Fruit fly (Drosophila melanogaster) whole organism, wandering third instar larva: ENCODE results near the gene Papss.

Source experiments
- Abd-B ChIP-seq: fragments of >200 bp; optimal IDR thresholded peaks from 2 replicates; lab custom pipeline; 2017; ENCODE audit warnings: missing biosample characterization, missing genetic modification characterization
- CG32264 ChIP-seq: fragments of 200-800 bp; sonication (Bioruptor generic); optimal IDR thresholded peaks from 2 replicates; lab custom pipeline; 2016; ENCODE audit warnings: missing biosample characterization, missing genetic modification characterization
- CG9705 ChIP-seq: fragments of 200-800 bp; sonication (Bioruptor generic); optimal IDR thresholded peaks from 2 replicates; lab custom pipeline; 2018; ENCODE audit warnings: missing biosample characterization, mild to moderate bottlenecking, missing genetic modification characterization
- CrebA ChIP-seq: fragments of 200-800 bp; sonication (Bioruptor generic); optimal IDR thresholded peaks from 2 replicates; lab custom pipeline; 2016; ENCODE audit warnings: missing biosample characterization, mild to moderate bottlenecking, missing genetic modification characterization, borderline replicate concordance
- Dfd ChIP-seq: fragments of >200 bp; optimal IDR thresholded peaks from 2 replicates; lab custom pipeline; 2017; ENCODE audit warnings: missing biosample characterization, missing genetic modification characterization
- Dif ChIP-seq: fragments of 200-275, 200-300 bp; sonication (Bioruptor generic); optimal IDR thresholded peaks from 2 replicates; lab custom pipeline; 2018; ENCODE audit warnings: missing biosample characterization, missing genetic modification characterization; ENCODE audit not compliant: partially characterized antibody
- GATAd ChIP-seq: sonication (Bioruptor generic); optimal IDR thresholded peaks from 2 replicates; lab custom pipeline; 2016; ENCODE audit warnings: missing biosample characterization, missing genetic modification characterization
- HLH106 ChIP-seq: fragments of 200-800 bp; optimal IDR thresholded peaks from 3 replicates; lab custom pipeline; 2019; ENCODE audit warnings: missing biosample characterization, mild to moderate bottlenecking, missing genetic modification characterization, moderate library complexity
- Hnf4 ChIP-seq: fragments of 200-800 bp; sonication (Bioruptor generic); optimal IDR thresholded peaks from 2 replicates; lab custom pipeline; 2016; ENCODE audit warnings: missing biosample characterization, mild to moderate bottlenecking, missing genetic modification characterization
- Hr78 ChIP-seq: fragments of >200 bp; optimal IDR thresholded peaks from 2 replicates; lab custom pipeline; 2017; ENCODE audit warnings: missing biosample characterization, missing genetic modification characterization
- Hr83 ChIP-seq: fragments of 200-300 bp; sonication (Bioruptor generic); optimal IDR thresholded peaks from 2 replicates; lab custom pipeline; 2016; ENCODE audit warnings: missing biosample characterization, mild to moderate bottlenecking, missing genetic modification characterization, moderate library complexity; ENCODE audit not compliant: poor library complexity, severe bottlenecking
- Jra ChIP-seq: sonication (Bioruptor generic); optimal IDR thresholded peaks from 2 replicates; lab custom pipeline; 2016; ENCODE audit warnings: missing biosample characterization, missing genetic modification characterization
- Mio ChIP-seq: sonication (Bioruptor generic); optimal IDR thresholded peaks from 2 replicates; lab custom pipeline; 2016; ENCODE audit warnings: missing biosample characterization, missing genetic modification characterization
- Myc ChIP-seq: fragments of >200 bp; optimal IDR thresholded peaks from 2 replicates; lab custom pipeline; 2017
- N ChIP-seq: fragments of >200 bp; optimal IDR thresholded peaks from 2 replicates; lab custom pipeline; 2018; ENCODE audit warnings: missing biosample characterization, missing external identifiers, missing genetic modification characterization
- OdsH ChIP-seq: fragments of 200-800 bp; sonication (Bioruptor generic); optimal IDR thresholded peaks from 2 replicates; lab custom pipeline; 2016; ENCODE audit warnings: missing biosample characterization, mild to moderate bottlenecking, missing genetic modification characterization
- Rel ChIP-seq, 2 experiments: fragments of 200-800 bp; sonication (Bioruptor generic) in 1 of 2; optimal IDR thresholded peaks; 2 replicates in 1 of 2; 3 replicates in 1 of 2; lab custom pipeline; 2016 to 2019; ENCODE audit warnings: mild to moderate bottlenecking in 2 of 2, missing biosample characterization in 2 of 2, missing genetic modification characterization in 2 of 2, moderate library complexity in 1 of 2
- Sp1 ChIP-seq: fragments of 200-800 bp; sonication (Bioruptor generic); optimal IDR thresholded peaks from 3 replicates; lab custom pipeline; 2019; ENCODE audit warnings: missing biosample characterization, mild to moderate bottlenecking, missing genetic modification characterization, moderate library complexity
- Vsx2 ChIP-seq: fragments of 200-300, 225-300 bp; sonication (Bioruptor generic); optimal IDR thresholded peaks from 2 replicates; lab custom pipeline; 2018; ENCODE audit warnings: missing biosample characterization, missing genetic modification characterization; ENCODE audit not compliant: partially characterized antibody
- br ChIP-seq: fragments of 200-800 bp; sonication (Bioruptor generic); optimal IDR thresholded peaks from 2 replicates; lab custom pipeline; 2016; ENCODE audit warnings: missing biosample characterization, missing genetic modification characterization
- brk ChIP-seq: fragments of 200-800 bp; sonication (Bioruptor generic); optimal IDR thresholded peaks from 2 replicates; lab custom pipeline; 2016; ENCODE audit warnings: missing biosample characterization, mild to moderate bottlenecking, missing genetic modification characterization
- dl ChIP-seq, 2 experiments: fragments of 175-275, 200-275 bp in 1 of 2; fragments of 200-275 bp in 1 of 2; sonication (Bioruptor generic); optimal IDR thresholded peaks; lab custom pipeline; 2018; ENCODE audit warnings: mild to moderate bottlenecking in 2 of 2, missing biosample characterization in 2 of 2, missing genetic modification characterization in 2 of 2, moderate library complexity in 2 of 2; ENCODE audit not compliant: partially characterized antibody in 2 of 2, insufficient read depth in 1 of 2
- dmrt93B ChIP-seq: fragments of 200-800 bp; sonication (Bioruptor generic); optimal IDR thresholded peaks from 2 replicates; lab custom pipeline; 2018; ENCODE audit warnings: missing biosample characterization, mild to moderate bottlenecking, missing genetic modification characterization
- dsf ChIP-seq: sonication (Bioruptor generic); optimal IDR thresholded peaks from 2 replicates; lab custom pipeline; 2016; ENCODE audit warnings: missing biosample characterization, missing genetic modification characterization, borderline replicate concordance
- ey ChIP-seq: fragments of 200-800 bp; sonication (Bioruptor generic); optimal IDR thresholded peaks from 2 replicates; lab custom pipeline; 2016; ENCODE audit warnings: missing biosample characterization, missing genetic modification characterization
- foxo ChIP-seq, 2 experiments: fragments of 200-800 bp; sonication (Bioruptor generic); optimal IDR thresholded peaks; 2 replicates in 1 of 2; 3 replicates in 1 of 2; lab custom pipeline; 2016 to 2017; ENCODE audit warnings: missing biosample characterization in 2 of 2, missing genetic modification characterization in 2 of 2
- fru ChIP-seq: fragments of 200-800 bp; sonication (Bioruptor generic); optimal IDR thresholded peaks from 3 replicates; lab custom pipeline; 2016; ENCODE audit warnings: missing biosample characterization, mild to moderate bottlenecking, missing genetic modification characterization
- h ChIP-seq: fragments of 200-800 bp; sonication (Bioruptor generic); optimal IDR thresholded peaks from 3 replicates; lab custom pipeline; 2016; ENCODE audit warnings: missing biosample characterization, mild to moderate bottlenecking, missing genetic modification characterization
- jim ChIP-seq: fragments of 175-275, 200-325 bp; sonication (Bioruptor generic); optimal IDR thresholded peaks from 2 replicates; lab custom pipeline; 2016; ENCODE audit warnings: missing biosample characterization, mild to moderate bottlenecking, missing genetic modification characterization
- lola ChIP-seq: fragments of >200 bp; optimal IDR thresholded peaks from 2 replicates; lab custom pipeline; 2017; ENCODE audit warnings: missing biosample characterization, missing genetic modification characterization
- pan ChIP-seq: fragments of >200 bp; optimal IDR thresholded peaks from 2 replicates; lab custom pipeline; 2017
- psq ChIP-seq: fragments of 200-800 bp; sonication (Bioruptor generic); optimal IDR thresholded peaks from 3 replicates; lab custom pipeline; 2017; ENCODE audit warnings: missing biosample characterization, mild to moderate bottlenecking, missing genetic modification characterization, moderate library complexity
- rgr ChIP-seq: fragments of 200-800 bp; sonication (Bioruptor generic); optimal IDR thresholded peaks from 3 replicates; lab custom pipeline; 2016; ENCODE audit warnings: missing biosample characterization, mild to moderate bottlenecking, missing genetic modification characterization
- sage ChIP-seq: fragments of 200-800 bp; sonication (Bioruptor generic); optimal IDR thresholded peaks from 2 replicates; lab custom pipeline; 2016; ENCODE audit warnings: missing biosample characterization, mild to moderate bottlenecking, missing genetic modification characterization
- sv ChIP-seq: fragments of 200-800 bp; sonication (Bioruptor generic); optimal IDR thresholded peaks from 3 replicates; lab custom pipeline; 2016; ENCODE audit warnings: missing biosample characterization, missing genetic modification characterization
- tai ChIP-seq: sonication (Bioruptor generic); optimal IDR thresholded peaks from 2 replicates; lab custom pipeline; 2016; ENCODE audit warnings: missing biosample characterization, missing genetic modification characterization
- usp ChIP-seq: fragments of >200 bp; optimal IDR thresholded peaks from 2 replicates; lab custom pipeline; 2017; ENCODE audit warnings: missing biosample characterization, missing genetic modification characterization
- woc ChIP-seq: sonication (Bioruptor generic); optimal IDR thresholded peaks from 2 replicates; lab custom pipeline; 2016; ENCODE audit warnings: missing biosample characterization, mild to moderate bottlenecking, missing genetic modification characterization

The Papss gene

dm6 chr3L:19873488-19873887, 28.4 kb downstream of the Papss start:
- TF ChIP-seq Rel (GFP tag; optimal IDR thresholded peaks at IDR 0.05; lab: Kevin White, UChicago) (no peak), Rel (tag; optimal IDR thresholded peaks at IDR 0.05; lab: Kevin White, UChicago) (peak; percentile 91), brk (no peak)

dm6 chr3L:19895556-19895995, 50.5 kb downstream of the Papss start:
- TF ChIP-seq Hr78 (GFP tag; lab: Kevin White, UChicago) (no peak), tai (GFP tag; lab: Kevin White, UChicago) (no peak), pan (no peak), CrebA (no peak), CG9705 (GFP tag; lab: Kevin White, UChicago) (no peak), sv (no peak), lola (GFP tag; lab: Kevin White, UChicago) (no peak), Hr83 (GFP tag; lab: Kevin White, UChicago) (peak; percentile 51), Jra (GFP tag; lab: Kevin White, UChicago) (no peak), h (peak; percentile 54), brk (no peak), dsf (GFP tag; lab: Kevin White, UChicago) (no peak), GATAd (GFP tag; lab: Kevin White, UChicago) (no peak), HLH106 (tag; lab: Kevin White, UChicago) (no peak), Hnf4 (GFP tag; lab: Kevin White, UChicago) (no peak), foxo (GFP tag; optimal IDR thresholded peaks at IDR 0.05; lab: Kevin White, UChicago) (no peak), Dfd (no peak), psq (peak; percentile 65), usp (no peak), dl (GFP tag; optimal IDR thresholded peaks at IDR 0.05; lab: Kevin White, UChicago; ENCODE audit: insufficient read depth in 1 of 2, partially characterized antibody in 2 of 2) (peak; percentile 81 to 92), Myc (lab: Kevin White, UChicago) (no peak), Sp1 (GFP tag; lab: Kevin White, UChicago) (no peak), dmrt93B (GFP tag; lab: Kevin White, UChicago) (no peak), woc (no peak), Mio (GFP tag; lab: Kevin White, UChicago) (no peak), Dif (GFP tag; lab: Kevin White, UChicago) (peak; percentile 82), jim (GFP tag; lab: Kevin White, UChicago) (no peak), N (no peak), fru (GFP tag; lab: Kevin White, UChicago) (no peak), Vsx2 (GFP tag; lab: Kevin White, UChicago) (peak; percentile 84), Rel (GFP tag; optimal IDR thresholded peaks at IDR 0.05; lab: Kevin White, UChicago) (no peak), Rel (tag; optimal IDR thresholded peaks at IDR 0.05; lab: Kevin White, UChicago) (peak; percentile 81), sage (peak; percentile 15), OdsH (GFP tag; lab: Kevin White, UChicago) (peak; percentile 13), ey (GFP tag; lab: Kevin White, UChicago) (no peak), CG32264 (GFP tag; lab: Kevin White, UChicago) (no peak), rgr (GFP tag; lab: Kevin White, UChicago) (peak; percentile 25), Abd-B (GFP tag; lab: Kevin White, UChicago) (no peak), br (GFP tag; lab: Kevin White, UChicago) (no peak)
- TF ChIP-seq, all 38 proteins: peak for 10

- TF ChIP-seq CrebA: peak; percentile 3
- no peak for TF ChIP-seq tai (GFP tag; lab: Kevin White, UChicago)
- TF ChIP-seq psq: no peak
- TF ChIP-seq brk: no peak
- TF ChIP-seq Vsx2 (GFP tag; lab: Kevin White, UChicago): no peak
- TF ChIP-seq HLH106 (tag; lab: Kevin White, UChicago): no peak
- TF ChIP-seq Abd-B (GFP tag; lab: Kevin White, UChicago): no peak
- TF ChIP-seq Myc (lab: Kevin White, UChicago): no peak
- TF ChIP-seq Hr83 (GFP tag; lab: Kevin White, UChicago): peak; percentile 14
- TF ChIP-seq Hnf4 (GFP tag; lab: Kevin White, UChicago): no peak
- TF ChIP-seq Dif (GFP tag; lab: Kevin White, UChicago): peak; percentile 79
- TF ChIP-seq Rel (GFP tag; optimal IDR thresholded peaks at IDR 0.05; lab: Kevin White, UChicago): no peak
- peak; percentile 39 for TF ChIP-seq Rel (tag; optimal IDR thresholded peaks at IDR 0.05; lab: Kevin White, UChicago)
- peak; percentile 79 to 83 for TF ChIP-seq dl (GFP tag; optimal IDR thresholded peaks at IDR 0.05; lab: Kevin White, UChicago; ENCODE audit: insufficient read depth in 1 of 2, partially characterized antibody in 2 of 2)
- no peak for TF ChIP-seq Dfd
- TF ChIP-seq, all 38 proteins: peak for 5
Measured at dm6 chr3L:19896280-19896891, 51.3 kb downstream of the Papss start.
